Fruit fly (Drosophila melanogaster): Measurements from ENCODE around the gene Gr22c.

DNA sequence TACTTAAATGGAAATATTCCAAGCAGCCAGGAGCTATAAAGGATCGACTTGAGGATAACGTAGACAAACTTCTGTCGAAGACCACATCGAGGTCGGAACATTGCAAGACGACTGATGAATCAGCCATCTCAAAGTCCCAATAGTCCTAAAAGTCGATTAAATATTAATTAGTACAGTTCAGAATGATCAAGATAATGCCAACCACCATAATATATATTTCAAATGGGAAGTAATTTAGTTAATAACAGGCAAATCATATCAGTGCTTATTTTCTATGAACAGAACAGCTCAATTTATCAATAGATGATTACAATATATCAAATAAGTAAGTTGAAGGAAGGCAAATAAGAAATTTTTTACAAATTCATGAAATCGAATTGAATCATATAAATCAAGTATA, 1.4 kb downstream of the Gr22c start, which contains the start of gene Gr22d:
- TF ChIP-seq CG8478 (optimal IDR thresholded peaks at IDR 0.05) (no peak), CTCF (optimal IDR thresholded peaks at IDR 0.05) (no peak)

Measured in S2 (cell line).